Worm (Caenorhabditis elegans) whole organism, early embryonic: ENCODE measurements around the gene F48E3.9.

Experiments
- F13C5.2 ChIP-seq: sonication (generic microtip); optimal IDR thresholded peaks from 2 replicates; lab custom pipeline; 2017; ENCODE audit warnings: mild to moderate bottlenecking, missing genetic modification characterization, inconsistent platforms, missing compliant biosample characterization
- ama-1 ChIP-seq: fragments of 150-350 bp; optimal IDR thresholded peaks from 2 replicates; lab custom pipeline; 2014
- ceh-13 ChIP-seq: fragments of 200-800 bp; sonication (Bioruptor generic); optimal IDR thresholded peaks from 2 replicates; lab custom pipeline; 2018; ENCODE audit warnings: mild to moderate bottlenecking, missing genetic modification characterization, missing compliant biosample characterization
- ceh-36 ChIP-seq: sonication (generic microtip); optimal IDR thresholded peaks from 2 replicates; lab custom pipeline; 2016; ENCODE audit warnings: missing genetic modification characterization, inconsistent platforms, missing compliant biosample characterization
- flt-1 ChIP-seq: fragments of 200-800 bp; sonication (Bioruptor generic); IDR thresholded peaks from 2 replicates; pipeline ENCODE4 v1.3.6; 2022; ENCODE audit warnings: missing genetic modification characterization, missing compliant biosample characterization
- pes-1 ChIP-seq: fragments of 200-800 bp; sonication (Bioruptor generic); IDR thresholded peaks from 2 replicates; pipeline ENCODE4 v1.3.6; 2022; ENCODE audit warnings: missing genetic modification reagents, missing genetic modification characterization, missing compliant biosample characterization
- scrt-1 ChIP-seq: fragments of 200-800 bp; sonication (Bioruptor generic); IDR thresholded peaks from 2 replicates; pipeline ENCODE4 v1.3.6; 2022; ENCODE audit warnings: missing genetic modification characterization, missing compliant biosample characterization
- tbx-11 ChIP-seq: fragments of 200-800 bp; sonication (Bioruptor generic); IDR thresholded peaks from 2 replicates; pipeline ENCODE4 v1.3.6; 2022; ENCODE audit warnings: missing genetic modification characterization, missing compliant biosample characterization
- tbx-37 ChIP-seq: fragments of 200-800 bp; sonication (Bioruptor generic); conservative IDR thresholded peaks from 2 replicates; pipeline ENCODE4 v1.3.6; 2022; ENCODE audit warnings: missing genetic modification reagents, missing genetic modification characterization, missing compliant biosample characterization

- TF ChIP-seq ama-1 (lab: Kevin White, UChicago) (no peak), ceh-13 (no peak), scrt-1 (no peak), pes-1 (GFP tag; lab: Robert Waterston, UW) (no peak), flt-1 (GFP tag; lab: Robert Waterston, UW) (no peak), tbx-11 (GFP tag; lab: Robert Waterston, UW) (no peak), ceh-36 (tag; lab: Kevin White, UChicago) (no peak), F13C5.2 (tag; lab: Kevin White, UChicago) (no peak), tbx-37 (GFP tag; lab: Robert Waterston, UW) (no peak)
Observed at ce11 chrX:7464389-7464788, 16.5 kb upstream of the F48E3.9 start.
